Fruit fly (Drosophila melanogaster) whole organism, embryonic: ENCODE measurements around the gene CG13917.

Experiments
- BEAF-32 ChIP-seq: fragments of 200-800 bp; sonication (Bioruptor generic); optimal IDR thresholded peaks from 3 replicates; lab custom pipeline; 2017; ENCODE audit warnings: missing biosample characterization, missing genetic modification characterization, mild to moderate bottlenecking, moderate library complexity, missing genetic modification reagents
- CG10366 ChIP-seq: fragments of 200-800 bp; sonication (Bioruptor generic); IDR thresholded peaks from 2 replicates; pipeline ENCODE4 v1.3.6; 2022; ENCODE audit warnings: missing biosample characterization, missing genetic modification characterization
- CG10431 ChIP-seq: fragments of 200-800 bp; sonication (Bioruptor generic); optimal IDR thresholded peaks from 3 replicates; lab custom pipeline; 2018; ENCODE audit warnings: missing biosample characterization, mild to moderate bottlenecking, missing genetic modification characterization
- CG14667 ChIP-seq: fragments of 200-800 bp; sonication (Bioruptor generic); IDR thresholded peaks from 2 replicates; pipeline ENCODE4 v1.3.6; 2022; ENCODE audit warnings: missing biosample characterization, missing genetic modification characterization
- CG15479 ChIP-seq: fragments of 200-800 bp; sonication (Bioruptor generic); optimal IDR thresholded peaks from 3 replicates; lab custom pipeline; 2019; ENCODE audit warnings: missing biosample characterization, mild to moderate bottlenecking, missing genetic modification characterization, moderate library complexity
- CG15514 ChIP-seq: fragments of 200-800 bp; sonication (Bioruptor generic); optimal IDR thresholded peaks from 3 replicates; lab custom pipeline; 2017; ENCODE audit warnings: missing biosample characterization, missing genetic modification characterization, mild to moderate bottlenecking, moderate library complexity, missing genetic modification reagents
- CG17186 ChIP-seq: fragments of 200-800 bp; sonication (Bioruptor generic); optimal IDR thresholded peaks from 3 replicates; lab custom pipeline; 2017; ENCODE audit warnings: missing biosample characterization, missing genetic modification reagents, missing genetic modification characterization
- CG17802 ChIP-seq: fragments of 200-800 bp; sonication (Bioruptor generic); optimal IDR thresholded peaks from 2 replicates; lab custom pipeline; 2018; ENCODE audit warnings: missing biosample characterization, mild to moderate bottlenecking, missing genetic modification characterization, moderate library complexity
- CG2129 ChIP-seq: fragments of 200-800 bp; sonication (Bioruptor generic); IDR thresholded peaks from 2 replicates; pipeline ENCODE4 v1.3.6; 2022; ENCODE audit warnings: missing biosample characterization, missing genetic modification characterization; ENCODE audit not compliant: partially characterized antibody
- CG31441 ChIP-seq: fragments of 200-800 bp; sonication (Bioruptor generic); IDR thresholded peaks from 2 replicates; pipeline ENCODE4 v1.3.6; 2022; ENCODE audit warnings: missing biosample characterization, missing genetic modification characterization
- CG32767 ChIP-seq: fragments of 200-800 bp; sonication (Bioruptor generic); IDR thresholded peaks from 2 replicates; pipeline ENCODE4 v1.3.6; 2022; ENCODE audit warnings: missing biosample characterization, missing genetic modification characterization
- CG34224 ChIP-seq: fragments of 200-800 bp; sonication (Bioruptor generic); IDR thresholded peaks from 3 replicates; pipeline ENCODE4 v1.3.6; 2022; ENCODE audit warnings: missing biosample characterization, missing genetic modification characterization; ENCODE audit not compliant: partially characterized antibody
- CG3847 ChIP-seq: fragments of 200-800 bp; sonication (Bioruptor generic); IDR thresholded peaks from 2 replicates; pipeline ENCODE4 v1.3.6; 2022; ENCODE audit warnings: missing biosample characterization, missing genetic modification characterization
- CG43689 ChIP-seq: fragments of 200-800 bp; sonication (Bioruptor generic); IDR thresholded peaks from 2 replicates; pipeline ENCODE4 v1.3.6; 2022; ENCODE audit warnings: missing biosample characterization, missing genetic modification characterization
- CG6654 ChIP-seq: fragments of 200-800 bp; sonication (Bioruptor generic); optimal IDR thresholded peaks from 2 replicates; lab custom pipeline; 2017; ENCODE audit warnings: missing biosample characterization, mild to moderate bottlenecking, missing genetic modification characterization
- CG7928 ChIP-seq: fragments of 200-800 bp; sonication (Bioruptor generic); optimal IDR thresholded peaks from 2 replicates; lab custom pipeline; 2017; ENCODE audit warnings: missing biosample characterization, mild to moderate bottlenecking, missing genetic modification characterization
- CG8290 ChIP-seq, 3 experiments: fragments of 200-800 bp; sonication (Bioruptor generic); optimal IDR thresholded peaks; 2 replicates each; lab custom pipeline; 2016 to 2019; ENCODE audit warnings: missing biosample characterization in 3 of 3, missing genetic modification characterization in 3 of 3, mild to moderate bottlenecking in 2 of 3, moderate library complexity in 1 of 3
- CG8765 ChIP-seq: fragments of 200-800 bp; sonication (Bioruptor generic); IDR thresholded peaks from 2 replicates; pipeline ENCODE4 v1.3.6; 2022; ENCODE audit warnings: missing biosample characterization, missing genetic modification characterization
- CG9609 ChIP-seq: fragments of 200-800 bp; sonication (Bioruptor generic); optimal IDR thresholded peaks from 3 replicates; lab custom pipeline; 2016; ENCODE audit warnings: missing biosample characterization, missing genetic modification characterization
- Camta ChIP-seq: fragments of 200-800 bp; sonication (Bioruptor generic); optimal IDR thresholded peaks from 2 replicates; lab custom pipeline; 2016; ENCODE audit warnings: missing biosample characterization, missing genetic modification characterization
- Dfd ChIP-seq, 2 experiments: fragments of >200 bp; optimal IDR thresholded peaks; 2 replicates each; lab custom pipeline; 2017; ENCODE audit warnings: missing biosample characterization in 2 of 2, missing genetic modification characterization in 2 of 2
- Fer2 ChIP-seq: fragments of 200-800 bp; sonication (Bioruptor generic); optimal IDR thresholded peaks from 2 replicates; lab custom pipeline; 2018; ENCODE audit warnings: missing biosample characterization, mild to moderate bottlenecking, missing genetic modification characterization, moderate library complexity
- H15 ChIP-seq: fragments of 200-800 bp; sonication (Bioruptor generic); IDR thresholded peaks from 3 replicates; pipeline ENCODE4 v1.3.6; 2022; ENCODE audit warnings: missing biosample characterization, missing genetic modification characterization
- HLH4C ChIP-seq: fragments of 200-800 bp; sonication (Bioruptor generic); IDR thresholded peaks from 3 replicates; pipeline ENCODE4 v1.3.6; 2022; ENCODE audit warnings: missing biosample characterization, missing genetic modification characterization; ENCODE audit not compliant: partially characterized antibody
- HmgD ChIP-seq: fragments of 200-800 bp; sonication (Bioruptor generic); optimal IDR thresholded peaks from 3 replicates; lab custom pipeline; 2016; ENCODE audit warnings: missing biosample characterization, missing genetic modification characterization
- Neu2 ChIP-seq: fragments of 200-800 bp; sonication (Bioruptor generic); optimal IDR thresholded peaks from 3 replicates; lab custom pipeline; 2016; ENCODE audit warnings: missing biosample characterization, missing genetic modification characterization, borderline replicate concordance
- Nf-YB ChIP-seq: fragments of 200-800 bp; sonication (Bioruptor generic); optimal IDR thresholded peaks from 3 replicates; lab custom pipeline; 2019; ENCODE audit warnings: missing biosample characterization, mild to moderate bottlenecking, missing genetic modification characterization, moderate library complexity
- NfI ChIP-seq: fragments of 200-800 bp; sonication (Bioruptor generic); optimal IDR thresholded peaks from 3 replicates; lab custom pipeline; 2018; ENCODE audit warnings: missing biosample characterization, mild to moderate bottlenecking, missing genetic modification characterization, moderate library complexity
- PHDP ChIP-seq: fragments of 200-800 bp; sonication (Bioruptor generic); optimal IDR thresholded peaks from 3 replicates; lab custom pipeline; 2018; ENCODE audit warnings: missing biosample characterization, mild to moderate bottlenecking, missing genetic modification characterization, moderate library complexity
- Six4 ChIP-seq: fragments of 200-800 bp; sonication (Bioruptor generic); optimal IDR thresholded peaks from 2 replicates; lab custom pipeline; 2016; ENCODE audit warnings: missing biosample characterization, missing genetic modification characterization
- Sry-β ChIP-seq: fragments of 200-800 bp; sonication (Bioruptor generic); optimal IDR thresholded peaks from 2 replicates; lab custom pipeline; 2018; ENCODE audit warnings: missing biosample characterization, mild to moderate bottlenecking, missing genetic modification characterization, moderate library complexity
- ara ChIP-seq: fragments of 200-800 bp; sonication (Bioruptor generic); IDR thresholded peaks from 2 replicates; pipeline ENCODE4 v1.3.6; 2022; ENCODE audit warnings: missing biosample characterization, missing genetic modification characterization
- ase ChIP-seq: fragments of 200-800 bp; sonication (Bioruptor generic); IDR thresholded peaks from 3 replicates; pipeline ENCODE4 v1.3.6; 2022; ENCODE audit warnings: missing biosample characterization, missing genetic modification characterization
- bsh ChIP-seq, 2 experiments: fragments of 200-800 bp; sonication (Bioruptor generic); optimal IDR thresholded peaks; 2 replicates each; lab custom pipeline; 2017 to 2018; ENCODE audit warnings: mild to moderate bottlenecking in 2 of 2, missing biosample characterization in 2 of 2, missing genetic modification characterization in 2 of 2, moderate library complexity in 1 of 2
- btn ChIP-seq: fragments of 200-800 bp; sonication (Bioruptor generic); optimal IDR thresholded peaks from 2 replicates; lab custom pipeline; 2016; ENCODE audit warnings: missing biosample characterization, missing genetic modification characterization
- chif ChIP-seq, 2 experiments: fragments of 200-800 bp; sonication (Bioruptor generic); optimal IDR thresholded peaks; 3 replicates each; lab custom pipeline; 2016; ENCODE audit warnings: missing biosample characterization in 2 of 2, missing genetic modification characterization in 2 of 2
- chinmo ChIP-seq: fragments of 200-800 bp; sonication (Bioruptor generic); IDR thresholded peaks from 4 replicates; pipeline ENCODE4 v1.3.6; 2022; ENCODE audit warnings: missing biosample characterization, missing genetic modification characterization; ENCODE audit not compliant: partially characterized antibody
- cwo ChIP-seq: fragments of 200-800 bp; sonication (Bioruptor generic); optimal IDR thresholded peaks from 3 replicates; lab custom pipeline; 2017; ENCODE audit warnings: missing biosample characterization, missing genetic modification characterization, mild to moderate bottlenecking, moderate library complexity, missing genetic modification reagents
- eve ChIP-seq, 2 experiments: fragments of >200 bp; optimal IDR thresholded peaks; 2 replicates each; lab custom pipeline; 2017; ENCODE audit warnings: missing biosample characterization in 2 of 2, missing genetic modification characterization in 2 of 2
- gce ChIP-seq: fragments of 200-800 bp; sonication (Bioruptor generic); IDR thresholded peaks from 3 replicates; pipeline ENCODE4 v1.3.6; 2022; ENCODE audit warnings: missing biosample characterization, missing genetic modification characterization
- gro ChIP-seq: fragments of 200-800 bp; sonication (Bioruptor generic); optimal IDR thresholded peaks from 2 replicates; lab custom pipeline; 2016; ENCODE audit warnings: missing biosample characterization, missing genetic modification characterization
- h ChIP-seq: fragments of >200 bp; optimal IDR thresholded peaks from 2 replicates; lab custom pipeline; 2017
- lbe ChIP-seq: fragments of 200-800 bp; sonication (Bioruptor generic); optimal IDR thresholded peaks from 2 replicates; lab custom pipeline; 2016; ENCODE audit warnings: missing biosample characterization, mild to moderate bottlenecking, missing genetic modification characterization
- mirr ChIP-seq: fragments of 200-800 bp; sonication (Bioruptor generic); optimal IDR thresholded peaks from 3 replicates; lab custom pipeline; 2018; ENCODE audit warnings: missing biosample characterization, mild to moderate bottlenecking, missing genetic modification characterization
- sima ChIP-seq: fragments of 200-800 bp; sonication (Bioruptor generic); optimal IDR thresholded peaks from 2 replicates; lab custom pipeline; 2016; ENCODE audit warnings: missing biosample characterization, missing genetic modification characterization
- slou ChIP-seq: fragments of 200-800 bp; sonication (Bioruptor generic); optimal IDR thresholded peaks from 3 replicates; lab custom pipeline; 2016; ENCODE audit warnings: missing biosample characterization, missing genetic modification characterization
- slp2 ChIP-seq: fragments of 200-800 bp; sonication (Bioruptor generic); optimal IDR thresholded peaks from 2 replicates; lab custom pipeline; 2016; ENCODE audit warnings: missing biosample characterization, missing genetic modification characterization
- stwl ChIP-seq: fragments of 200-800 bp; sonication (Bioruptor generic); optimal IDR thresholded peaks from 3 replicates; lab custom pipeline; 2018; ENCODE audit warnings: missing biosample characterization, mild to moderate bottlenecking, missing genetic modification characterization, moderate library complexity
- twi ChIP-seq: fragments of 200-800 bp; optimal IDR thresholded peaks from 2 replicates; lab custom pipeline; 2019; ENCODE audit warnings: missing biosample characterization, mild to moderate bottlenecking, missing genetic modification characterization, moderate library complexity
- tx ChIP-seq: fragments of 200-800 bp; sonication (Bioruptor generic); optimal IDR thresholded peaks from 2 replicates; lab custom pipeline; 2016; ENCODE audit warnings: missing biosample characterization, missing genetic modification characterization

Gene CG13917

dm6 chr3L:1584003-1584402 is 7.5 kb downstream of the CG13917 start (continued):
- TF ChIP-seq mirr (GFP tag; lab: Kevin White, UChicago) (no peak), CG8290 (GFP tag; optimal IDR thresholded peaks at IDR 0.05; lab: Kevin White, UChicago) (no peak), CG8290 (tag; optimal IDR thresholded peaks at IDR 0.05; lab: Kevin White, UChicago) (peak in 1 of 2 experiments; percentile 75), PHDP (tag; lab: Kevin White, UChicago) (peak; percentile 62), BEAF-32 (GFP tag; lab: Kevin White, UChicago) (no peak), CG17186 (GFP tag; lab: Kevin White, UChicago) (no peak), HmgD (GFP tag; lab: Kevin White, UChicago) (no peak), CG10431 (GFP tag; lab: Kevin White, UChicago) (no peak), Six4 (GFP tag; lab: Kevin White, UChicago) (peak; percentile 16), CG8765 (GFP tag; lab: Robert Waterston, UW) (no peak; the same call in 1 of the 2 replicates), bsh (GFP tag; optimal IDR thresholded peaks at IDR 0.05; lab: Kevin White, UChicago) (peak; percentile 46 to 86), Neu2 (GFP tag; lab: Kevin White, UChicago) (no peak), slou (GFP tag; lab: Kevin White, UChicago) (no peak), Sry-β (no peak), Dfd (GFP tag; optimal IDR thresholded peaks at IDR 0.05; lab: Kevin White, UChicago) (no peak), twi (tag; lab: Kevin White, UChicago) (peak; percentile 28), gro (no peak), Fer2 (tag; lab: Kevin White, UChicago) (no peak), CG7928 (GFP tag; lab: Kevin White, UChicago) (no peak), gce (GFP tag; lab: Robert Waterston, UW) (peak; percentile 67; the same call in 1 of the 3 replicates), lbe (GFP tag; lab: Kevin White, UChicago) (no peak), CG14667 (GFP tag; lab: Robert Waterston, UW) (peak; percentile 46; the same call in 1 of the 2 replicates), CG43689 (GFP tag; lab: Robert Waterston, UW) (0 out of 2 replicates have a peak, but pooled peaks have one; percentile 50), cwo (peak; percentile 24), CG32767 (GFP tag; lab: Robert Waterston, UW) (0 out of 2 replicates have a peak, but pooled peaks have one; percentile 14), CG3847 (GFP tag; lab: Robert Waterston, UW) (peak; percentile 40; the same call in 1 of the 2 replicates), CG2129 (GFP tag; lab: Robert Waterston, UW) (no peak), CG15514 (GFP tag; lab: Kevin White, UChicago) (no peak), eve (GFP tag; optimal IDR thresholded peaks at IDR 0.05; lab: Kevin White, UChicago) (peak in 1 of 2 experiments; percentile 87), slp2 (GFP tag; lab: Kevin White, UChicago) (peak; percentile 61), btn (GFP tag; lab: Kevin White, UChicago) (no peak), stwl (tag; lab: Kevin White, UChicago) (no peak), HLH4C (no peak), chinmo (GFP tag; lab: Robert Waterston, UW) (no peak), CG17802 (tag; lab: Kevin White, UChicago) (peak; percentile 22), H15 (GFP tag; lab: Robert Waterston, UW) (0 out of 3 replicates have a peak, but pooled peaks have one; percentile 45), tx (peak; percentile 41), CG6654 (GFP tag; lab: Kevin White, UChicago) (no peak), ara (GFP tag; lab: Robert Waterston, UW) (peak; percentile 74), chif (GFP tag; optimal IDR thresholded peaks at IDR 0.05; lab: Kevin White, UChicago) (peak; percentile 70 to 82), CG10366 (GFP tag; lab: Robert Waterston, UW) (peak; percentile 44), Camta (no peak), CG31441 (peak; percentile 77), CG34224 (GFP tag; lab: Robert Waterston, UW) (no peak), h (lab: Kevin White, UChicago) (no peak), ase (peak; percentile 55; the same call in 2 of the 3 replicates), Nf-YB (GFP tag; lab: Kevin White, UChicago) (peak; percentile 33), CG9609 (GFP tag; lab: Kevin White, UChicago) (peak; percentile 61), CG15479 (GFP tag; lab: Kevin White, UChicago) (no peak), sima (GFP tag; lab: Kevin White, UChicago) (no peak), NfI (GFP tag; lab: Kevin White, UChicago) (peak; percentile 32)
